Worm (Caenorhabditis elegans) whole organism, mixed stage, embryonic: ENCODE results near the gene acdh-13.

Experiments used
- M03D4.4 ChIP-seq: sonication (generic microtip); optimal IDR thresholded peaks from 2 replicates; lab custom pipeline; 2017; ENCODE audit warnings: mild to moderate bottlenecking, missing genetic modification characterization, missing compliant biosample characterization
- bed-3 ChIP-seq: fragments of 200-800 bp; sonication (Bioruptor generic); optimal IDR thresholded peaks from 3 replicates; lab custom pipeline; 2018; ENCODE audit warnings: mild to moderate bottlenecking, missing genetic modification characterization, moderate library complexity, missing compliant biosample characterization
- blmp-1 ChIP-seq: fragments of 150-350 bp; optimal IDR thresholded peaks from 2 replicates; lab custom pipeline; 2014; ENCODE audit warnings: missing biosample characterization, missing genetic modification characterization
- ceh-39 ChIP-seq: fragments of 150-350 bp; optimal IDR thresholded peaks from 2 replicates; lab custom pipeline; 2014; ENCODE audit warnings: missing biosample characterization, missing genetic modification characterization
- ceh-83 ChIP-seq: fragments of 200-800 bp; sonication (Bioruptor generic); optimal IDR thresholded peaks from 2 replicates; lab custom pipeline; 2018; ENCODE audit warnings: mild to moderate bottlenecking, missing genetic modification characterization, missing compliant biosample characterization
- cnd-1 ChIP-seq: fragments of 200-800 bp; sonication (Bioruptor generic); optimal IDR thresholded peaks from 2 replicates; lab custom pipeline; 2018; ENCODE audit warnings: mild to moderate bottlenecking, missing genetic modification characterization, missing compliant biosample characterization
- drap-1 ChIP-seq: fragments of 200-800 bp; sonication (Bioruptor generic); optimal IDR thresholded peaks from 3 replicates; lab custom pipeline; 2018; ENCODE audit warnings: mild to moderate bottlenecking, missing genetic modification characterization, missing compliant biosample characterization
- elt-3 ChIP-seq: fragments of 150-350 bp; optimal IDR thresholded peaks from 2 replicates; lab custom pipeline; 2014; ENCODE audit warnings: missing biosample characterization, missing genetic modification characterization
- flh-1 ChIP-seq: fragments of 200-800 bp; sonication (Bioruptor generic); optimal IDR thresholded peaks from 2 replicates; lab custom pipeline; 2018; ENCODE audit warnings: mild to moderate bottlenecking, missing genetic modification characterization, moderate library complexity, missing compliant biosample characterization
- ham-2 ChIP-seq: fragments of 200-800 bp; sonication (Bioruptor generic); optimal IDR thresholded peaks from 2 replicates; lab custom pipeline; 2018; ENCODE audit warnings: mild to moderate bottlenecking, missing genetic modification characterization, missing compliant biosample characterization
- hlh-1 ChIP-seq: fragments of 150-350 bp; optimal IDR thresholded peaks from 2 replicates; lab custom pipeline; 2014; ENCODE audit warnings: missing biosample characterization, missing genetic modification reagents, missing genetic modification characterization
- lin-13 ChIP-seq: fragments of 150-350 bp; optimal IDR thresholded peaks from 2 replicates; lab custom pipeline; 2014; ENCODE audit warnings: missing biosample characterization, missing genetic modification characterization
- lin-32 ChIP-seq: fragments of 200-800 bp; sonication (Bioruptor generic); optimal IDR thresholded peaks from 2 replicates; lab custom pipeline; 2018; ENCODE audit warnings: mild to moderate bottlenecking, missing genetic modification characterization, missing compliant biosample characterization
- mab-5 ChIP-seq: fragments of 150-350 bp; optimal IDR thresholded peaks from 2 replicates; lab custom pipeline; 2014; ENCODE audit warnings: missing biosample characterization, missing genetic modification characterization
- mep-1 ChIP-seq: fragments of 150-350 bp; optimal IDR thresholded peaks from 2 replicates; lab custom pipeline; 2017; ENCODE audit warnings: missing biosample characterization, missing genetic modification reagents, missing genetic modification characterization, inconsistent platforms
- mls-2 ChIP-seq: sonication (generic microtip); optimal IDR thresholded peaks from 2 replicates; lab custom pipeline; 2016; ENCODE audit warnings: mild to moderate bottlenecking, missing genetic modification characterization, moderate library complexity, missing compliant biosample characterization
- nhr-12 ChIP-seq: fragments of 150-350 bp; optimal IDR thresholded peaks from 2 replicates; lab custom pipeline; 2014; ENCODE audit warnings: missing biosample characterization, missing genetic modification characterization
- nhr-2 ChIP-seq: fragments of 150-350 bp; optimal IDR thresholded peaks from 2 replicates; lab custom pipeline; 2014; ENCODE audit warnings: missing biosample characterization, missing genetic modification characterization
- nhr-237 ChIP-seq: fragments of 150-350 bp; optimal IDR thresholded peaks from 2 replicates; lab custom pipeline; 2014; ENCODE audit warnings: missing biosample characterization, missing genetic modification characterization
- nhr-28 ChIP-seq: fragments of 150-350 bp; optimal IDR thresholded peaks from 2 replicates; lab custom pipeline; 2014; ENCODE audit warnings: missing biosample characterization, missing genetic modification characterization
- nhr-76 ChIP-seq: sonication (generic microtip); optimal IDR thresholded peaks from 2 replicates; lab custom pipeline; 2017; ENCODE audit warnings: missing biosample characterization, missing genetic modification characterization
- pha-4 ChIP-seq: fragments of 150-350 bp; optimal IDR thresholded peaks from 2 replicates; lab custom pipeline; 2018; ENCODE audit warnings: missing biosample characterization, missing genetic modification reagents, missing genetic modification characterization
- sem-2 ChIP-seq: fragments of 200-800 bp; sonication (Bioruptor generic); optimal IDR thresholded peaks from 2 replicates; lab custom pipeline; 2018; ENCODE audit warnings: mild to moderate bottlenecking, missing genetic modification characterization, missing compliant biosample characterization
- snpc-4 ChIP-seq: fragments of 150-350 bp; optimal IDR thresholded peaks from 2 replicates; lab custom pipeline; 2014; ENCODE audit warnings: missing biosample characterization, missing genetic modification characterization
- sptf-1 ChIP-seq: sonication (generic microtip); optimal IDR thresholded peaks from 2 replicates; lab custom pipeline; 2017; ENCODE audit warnings: mild to moderate bottlenecking, missing genetic modification characterization, moderate library complexity, missing compliant biosample characterization
- tbx-8 ChIP-seq: fragments of 200-800 bp; sonication (Bioruptor generic); optimal IDR thresholded peaks from 2 replicates; lab custom pipeline; 2018; ENCODE audit warnings: mild to moderate bottlenecking, missing genetic modification characterization, moderate library complexity, missing compliant biosample characterization
- unc-120 ChIP-seq: sonication (generic microtip); optimal IDR thresholded peaks from 2 replicates; lab custom pipeline; 2017; ENCODE audit warnings: missing genetic modification characterization, missing compliant biosample characterization; ENCODE audit not compliant: poor library complexity, severe bottlenecking
- unc-39 ChIP-seq: fragments of 150-350 bp; optimal IDR thresholded peaks from 2 replicates; lab custom pipeline; 2014; ENCODE audit warnings: missing biosample characterization, missing genetic modification characterization
- unc-62 ChIP-seq: fragments of 150-350 bp; optimal IDR thresholded peaks from 2 replicates; lab custom pipeline; 2014; ENCODE audit warnings: missing biosample characterization, missing genetic modification reagents, missing genetic modification characterization
- zip-8 ChIP-seq: fragments of 150-350 bp; optimal IDR thresholded peaks from 2 replicates; lab custom pipeline; 2014; ENCODE audit warnings: missing biosample characterization, missing genetic modification characterization
- ztf-11 ChIP-seq: fragments of 150-350 bp; optimal IDR thresholded peaks from 2 replicates; lab custom pipeline; 2014; ENCODE audit warnings: missing biosample characterization, missing genetic modification characterization

The acdh-13 gene

DNA sequence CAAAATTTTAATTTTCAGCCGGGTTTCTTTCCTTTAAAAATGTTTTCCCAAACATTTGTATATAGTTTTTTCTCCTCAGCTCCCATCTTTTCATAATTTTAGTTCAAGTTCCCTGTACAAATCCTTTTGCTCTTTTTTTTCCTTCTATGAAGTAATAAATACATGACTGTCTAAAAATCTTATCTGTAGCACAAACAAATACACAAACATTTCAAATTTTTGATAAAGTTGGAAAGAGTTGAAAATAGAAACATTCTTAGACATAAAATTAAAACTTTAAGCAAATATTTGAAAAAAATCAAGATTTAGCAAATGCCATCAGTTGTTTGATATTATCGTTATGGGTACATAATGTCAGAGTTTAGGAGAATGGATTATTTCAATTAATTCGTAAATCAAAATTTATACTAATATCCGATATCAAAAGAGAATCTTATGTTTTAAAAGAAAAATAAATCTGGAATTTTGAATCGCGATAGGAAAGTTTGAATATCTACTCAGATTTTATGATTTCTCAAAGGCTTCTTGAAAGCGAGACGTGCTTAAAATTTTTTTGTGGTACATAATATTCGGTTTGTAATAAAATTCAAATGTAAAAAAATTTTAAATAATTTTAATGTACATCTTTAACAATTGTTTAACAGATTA lies 39.5 kb upstream of the acdh-13 start:
- TF ChIP-seq nhr-2 (tag; lab: Kevin White, UChicago) (no peak), sem-2 (GFP tag; lab: Kevin White, UChicago) (no peak), blmp-1 (no peak), unc-120 (tag; lab: Kevin White, UChicago) (no peak), unc-39 (tag; lab: Kevin White, UChicago) (no peak), ceh-39 (tag; lab: Kevin White, UChicago) (no peak), ztf-11 (no peak), drap-1 (GFP tag; lab: Kevin White, UChicago) (no peak), ceh-83 (no peak), nhr-28 (tag; lab: Kevin White, UChicago) (no peak), nhr-237 (no peak), pha-4 (tag; lab: Kevin White, UChicago) (no peak), flh-1 (GFP tag; lab: Kevin White, UChicago) (no peak), hlh-1 (no peak), ham-2 (no peak), snpc-4 (tag; lab: Kevin White, UChicago) (no peak), lin-32 (GFP tag; lab: Kevin White, UChicago) (no peak), cnd-1 (tag; lab: Kevin White, UChicago) (no peak), nhr-12 (tag; lab: Kevin White, UChicago) (no peak)
- TF ChIP-seq, all 35 proteins: peak for 0

- TF ChIP-seq hlh-1 (no peak), nhr-28 (tag; lab: Kevin White, UChicago) (no peak), mep-1 (tag; lab: Kevin White, UChicago) (no peak), lin-13 (no peak), flh-1 (GFP tag; lab: Kevin White, UChicago) (no peak), unc-62 (GFP tag; lab: Kevin White, UChicago) (no peak), unc-39 (tag; lab: Kevin White, UChicago) (no peak)
Measured at ce11 chrIV:8535946-8536345, 37.3 kb upstream of the acdh-13 start.

DNA sequence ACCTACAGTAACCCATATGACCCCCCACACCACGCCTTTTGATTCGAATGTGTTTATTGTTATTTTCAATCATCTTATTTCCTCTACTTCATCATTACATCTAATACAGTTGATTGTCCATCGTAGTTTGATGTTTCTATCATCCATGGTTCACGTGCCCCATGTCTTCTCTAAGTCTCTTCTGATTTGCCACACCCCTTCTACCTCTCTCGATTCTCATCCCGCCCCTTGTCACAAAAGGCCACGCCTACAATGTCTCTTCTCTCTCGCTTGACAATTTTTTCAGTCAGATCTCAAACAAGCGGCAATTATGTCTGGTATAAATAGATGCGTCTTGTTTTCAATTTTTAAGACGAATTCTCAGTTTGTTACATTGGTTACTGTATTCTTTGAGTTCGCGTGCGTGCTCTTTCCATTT lies 36.4 kb upstream of the acdh-13 start:
- no peak for TF ChIP-seq drap-1 (GFP tag; lab: Kevin White, UChicago)
- no peak for TF ChIP-seq ceh-39 (tag; lab: Kevin White, UChicago)
- TF ChIP-seq unc-120 (tag; lab: Kevin White, UChicago) = no peak
- no peak for TF ChIP-seq nhr-76 (tag; lab: Kevin White, UChicago)
- no peak for TF ChIP-seq sem-2 (GFP tag; lab: Kevin White, UChicago)

DNA sequence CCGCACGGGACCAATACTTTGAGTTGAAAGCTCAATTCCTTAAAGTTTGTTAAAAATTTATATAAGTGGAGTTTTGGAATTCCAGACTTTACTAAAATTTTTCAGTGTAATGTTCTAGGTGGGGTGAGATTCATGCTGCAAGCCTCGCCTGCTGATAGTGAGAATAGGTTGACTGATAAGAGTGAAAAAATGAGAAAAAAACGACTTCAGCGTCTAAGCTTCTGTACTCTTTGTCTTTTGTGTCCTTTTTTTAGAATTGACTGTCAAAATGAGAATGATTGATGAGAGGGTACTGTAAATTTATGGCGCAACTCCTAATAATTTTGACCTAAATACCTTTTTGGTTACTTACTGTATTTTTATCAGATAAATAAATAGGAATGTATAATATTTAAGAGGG lies 35.6 kb upstream of the acdh-13 start:
- no peak for TF ChIP-seq lin-13
- no peak for TF ChIP-seq nhr-2 (tag; lab: Kevin White, UChicago)
- TF ChIP-seq mls-2 = no peak
- no peak for TF ChIP-seq M03D4.4 (tag; lab: Kevin White, UChicago)
- no peak for TF ChIP-seq ham-2
- TF ChIP-seq bed-3 (GFP tag; lab: Kevin White, UChicago) = no peak
- TF ChIP-seq elt-3 = no peak
- no peak for TF ChIP-seq sptf-1 (tag; lab: Kevin White, UChicago)
- TF ChIP-seq sem-2 (GFP tag; lab: Kevin White, UChicago) = no peak
- TF ChIP-seq nhr-12 (tag; lab: Kevin White, UChicago) = no peak

DNA sequence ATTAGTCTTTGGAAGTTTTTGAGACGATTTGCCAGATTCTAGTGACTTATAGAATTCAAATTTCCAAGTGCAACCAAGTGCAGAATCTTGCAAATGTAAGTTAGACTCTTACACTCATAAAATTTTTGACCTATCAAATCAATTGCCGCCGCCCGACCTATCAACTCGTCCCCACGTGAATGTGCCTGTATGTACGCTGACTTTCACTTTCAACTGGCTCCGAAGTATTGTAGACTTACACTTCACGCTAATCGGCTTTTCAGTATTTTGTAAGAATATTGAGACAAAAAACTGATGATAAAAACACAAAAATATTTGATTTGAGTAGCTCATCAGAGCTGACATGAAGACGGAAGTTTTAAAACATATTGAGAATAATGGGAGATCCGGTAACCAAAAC lies 34.2 kb upstream of the acdh-13 start:
- TF ChIP-seq bed-3 (GFP tag; lab: Kevin White, UChicago) (no peak), nhr-28 (tag; lab: Kevin White, UChicago) (no peak), nhr-237 (no peak), drap-1 (GFP tag; lab: Kevin White, UChicago) (no peak), elt-3 (no peak), ztf-11 (no peak), cnd-1 (tag; lab: Kevin White, UChicago) (no peak), unc-120 (tag; lab: Kevin White, UChicago) (no peak), hlh-1 (no peak), ceh-39 (tag; lab: Kevin White, UChicago) (no peak), lin-32 (GFP tag; lab: Kevin White, UChicago) (no peak), sem-2 (GFP tag; lab: Kevin White, UChicago) (no peak), ceh-83 (no peak), ham-2 (no peak), zip-8 (tag; lab: Kevin White, UChicago) (no peak), mep-1 (tag; lab: Kevin White, UChicago) (no peak), tbx-8 (GFP tag; lab: Kevin White, UChicago) (no peak), mab-5 (tag; lab: Kevin White, UChicago) (no peak)
